Fruit fly (Drosophila melanogaster) whole organism, pupa: ENCODE data around the gene CG5910.

Source experiments
- CG17806 ChIP-seq: fragments of 200-800 bp; sonication (Bioruptor generic); optimal IDR thresholded peaks from 2 replicates; lab custom pipeline; 2018; ENCODE audit warnings: missing biosample characterization, mild to moderate bottlenecking, missing genetic modification characterization, moderate library complexity
- CG8159 ChIP-seq: fragments of 200-800 bp; sonication (Bioruptor generic); optimal IDR thresholded peaks from 3 replicates; lab custom pipeline; 2018; ENCODE audit warnings: missing biosample characterization, mild to moderate bottlenecking, missing genetic modification characterization, moderate library complexity
- CG9948 ChIP-seq: fragments of 200-800 bp; sonication (Bioruptor generic); optimal IDR thresholded peaks from 2 replicates; lab custom pipeline; 2018; ENCODE audit warnings: missing biosample characterization, mild to moderate bottlenecking, missing genetic modification characterization, moderate library complexity
- fd96Ca ChIP-seq: fragments of 200-800 bp; sonication (Bioruptor generic); IDR thresholded peaks from 3 replicates; pipeline ENCODE4 v1.3.6; 2022; ENCODE audit warnings: missing biosample characterization, missing genetic modification characterization

dm6 chr3L:20397770-20398169, 44.4 kb upstream of the CG5910 start:
- TF ChIP-seq fd96Ca (GFP tag; lab: Robert Waterston, UW) (no peak), CG17806 (tag; lab: Kevin White, UChicago) (no peak), CG9948 (tag; lab: Kevin White, UChicago) (no peak), CG8159 (no peak)
